Worm (Caenorhabditis elegans): Measurements from ENCODE around the gene dmd-10.

DNA sequence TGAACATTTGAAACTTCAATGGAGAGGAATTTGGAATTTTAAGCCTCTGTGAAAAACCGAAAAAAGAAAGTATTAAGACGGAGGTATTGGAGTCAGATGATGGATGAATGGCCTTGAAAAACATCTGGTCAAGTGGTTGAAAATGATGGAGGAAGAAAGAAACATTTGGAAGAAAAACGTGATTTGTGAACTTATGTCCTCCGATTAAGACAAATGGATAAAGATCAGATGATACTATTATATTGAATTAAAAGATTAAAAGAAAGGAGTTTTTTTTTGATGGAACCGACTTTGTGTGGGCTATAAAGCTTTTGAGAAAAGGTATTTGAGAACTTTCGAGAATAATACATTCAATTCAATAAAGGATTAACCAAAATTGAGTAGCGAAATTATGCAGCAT lies 23.1 kb upstream of the dmd-10 start:
- TF ChIP-seq F23B12.7 (tag; optimal IDR thresholded peaks at IDR 0.05; ENCODE audit: insufficient read depth) = no peak
- TF ChIP-seq madf-3 (GFP tag; IDR thresholded peaks at IDR 0.05) = no peak
- TF ChIP-seq pha-4 (tag; optimal IDR thresholded peaks at IDR 0.05) = no peak
- TF ChIP-seq ZK185.1 (tag; optimal IDR thresholded peaks at IDR 0.05; ENCODE audit: poor library complexity, severe bottlenecking) = no peak
- TF ChIP-seq madf-10 (tag; optimal IDR thresholded peaks at IDR 0.05) = no peak
- TF ChIP-seq fkh-3 (tag; optimal IDR thresholded peaks at IDR 0.05) = no peak
- TF ChIP-seq Y95B8A.8 (GFP tag; IDR thresholded peaks at IDR 0.05) = no peak
- TF ChIP-seq die-1 (tag; optimal IDR thresholded peaks at IDR 0.05) = no peak
- TF ChIP-seq hlh-26 (GFP tag; conservative IDR thresholded peaks at IDR 0.05) = no peak
- peak in 1 of 3 experiments; percentile 6 for TF ChIP-seq lin-35 (GFP tag; optimal IDR thresholded peaks at IDR 0.05)
- TF ChIP-seq chd-7 (tag; optimal IDR thresholded peaks at IDR 0.05) = no peak
